Fruit fly (Drosophila melanogaster) S2 (cell line): ENCODE data around the gene mRpL4.
A peak's percentile ranks its signal among the peaks of the same experiment; 100 is the strongest.

ENCODE experiments used
- CG8478 ChIP-seq: fragments of >200 bp; optimal IDR thresholded peaks from 2 replicates; lab custom pipeline; 2018
- CTCF ChIP-seq, 2 experiments: fragments of >200 bp; optimal IDR thresholded peaks; 2 replicates each; lab custom pipeline; 2018

mRpL4 gene

dm6 chr2L:16329102-16329520 lies at the start of gene mRpL4:
mRpL4 (minus strand) TSS chr2L:16329132.
- TF ChIP-seq CG8478 = no peak
- TF ChIP-seq CTCF (optimal IDR thresholded peaks at IDR 0.05; lab: Kevin White, UChicago) = peak in 1 of 2 experiments; percentile 19

DNA sequence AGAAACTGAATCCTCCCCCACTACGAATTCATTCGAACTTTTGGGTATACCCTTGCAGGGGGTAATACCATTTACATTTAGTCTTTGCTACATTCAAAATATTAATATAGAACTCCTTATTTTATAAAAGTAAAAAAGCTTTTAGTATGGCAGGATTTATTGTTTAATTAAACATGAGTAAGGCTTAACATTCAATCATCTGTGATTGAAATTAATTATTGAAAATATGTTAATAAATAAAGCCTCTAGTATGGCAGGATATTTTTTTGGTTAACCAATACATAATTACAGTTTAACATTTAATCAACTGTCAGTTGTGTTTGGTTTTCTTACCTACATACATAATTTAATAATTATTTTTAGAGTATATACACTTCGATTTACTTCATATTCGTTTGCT lies 45.8 kb upstream of the mRpL4 start:
- TF ChIP-seq CG8478 (no peak), CTCF (optimal IDR thresholded peaks at IDR 0.05; lab: Kevin White, UChicago) (no peak)

DNA sequence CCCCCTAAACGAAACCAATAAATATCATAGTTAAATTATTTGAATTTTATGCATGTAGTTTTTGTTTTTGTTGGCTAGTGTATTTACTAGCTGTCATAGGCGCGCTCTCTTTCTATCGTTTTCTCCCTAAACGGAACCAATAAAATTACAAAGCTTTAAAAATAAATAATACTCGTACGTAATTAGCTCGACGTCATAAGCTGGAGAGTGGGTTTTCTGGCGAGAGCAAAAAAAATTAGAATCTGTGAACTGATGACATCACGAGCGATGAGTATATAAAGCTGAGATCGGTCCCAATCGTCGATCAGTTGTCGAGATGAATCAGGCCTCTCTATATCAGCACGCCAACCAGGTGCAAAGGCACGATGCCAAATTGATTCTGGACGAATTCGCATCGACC lies 36.7 kb upstream of the mRpL4 start, which contains the start of gene jhamt:
Gene jhamt (plus strand): TSS at position 301 of the 400 bp plus-strand sequence.
- TF ChIP-seq CTCF (optimal IDR thresholded peaks at IDR 0.05; lab: Kevin White, UChicago) (no peak), CG8478 (no peak)

dm6 chr2L:16357865-16358264 lies 28.9 kb upstream of the mRpL4 start:
- TF ChIP-seq CG8478 (no peak), CTCF (optimal IDR thresholded peaks at IDR 0.05; lab: Kevin White, UChicago) (no peak)

DNA sequence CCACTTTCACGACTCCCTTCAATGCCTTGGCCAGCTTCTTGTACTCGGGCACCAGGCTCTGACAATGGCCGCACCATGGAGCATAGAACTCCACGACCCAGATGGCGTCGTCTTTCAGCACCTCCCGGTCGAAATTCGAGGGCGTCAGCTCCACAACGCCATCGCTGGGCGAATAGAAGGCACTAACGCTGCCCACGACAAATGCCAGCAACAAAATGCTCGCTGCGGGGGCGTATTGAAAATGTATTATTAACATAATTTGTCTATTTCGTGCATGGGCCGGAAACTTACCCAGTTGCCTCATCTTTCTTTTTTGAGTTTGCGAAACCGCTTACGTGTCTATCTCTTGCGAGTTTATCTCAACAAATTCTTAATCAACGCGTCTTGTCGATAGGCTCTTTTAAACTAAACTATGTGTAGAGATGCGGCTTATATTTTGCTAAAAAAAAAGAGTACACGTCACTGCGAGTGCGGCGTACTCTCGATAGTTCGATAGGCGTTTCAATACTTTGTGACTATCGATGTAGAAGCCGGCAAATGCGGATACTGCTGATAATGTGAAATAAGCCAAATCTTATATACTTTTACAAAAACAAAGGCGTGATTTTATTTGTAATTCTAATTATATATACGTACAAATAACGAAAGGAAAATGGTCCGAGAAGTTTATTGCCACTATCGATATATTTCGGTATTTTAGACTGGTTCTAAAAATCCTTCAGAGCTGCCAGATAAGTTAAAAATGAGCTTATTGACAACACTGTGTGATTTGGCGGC lies 27.5 kb upstream of the mRpL4 start, which contains the start of gene CaBP1:
Gene CaBP1 (minus strand): TSS at position 487 of the 777 bp plus-strand sequence.
- TF ChIP-seq CG8478 = no peak
- TF ChIP-seq CTCF (optimal IDR thresholded peaks at IDR 0.05; lab: Kevin White, UChicago) = no peak

DNA sequence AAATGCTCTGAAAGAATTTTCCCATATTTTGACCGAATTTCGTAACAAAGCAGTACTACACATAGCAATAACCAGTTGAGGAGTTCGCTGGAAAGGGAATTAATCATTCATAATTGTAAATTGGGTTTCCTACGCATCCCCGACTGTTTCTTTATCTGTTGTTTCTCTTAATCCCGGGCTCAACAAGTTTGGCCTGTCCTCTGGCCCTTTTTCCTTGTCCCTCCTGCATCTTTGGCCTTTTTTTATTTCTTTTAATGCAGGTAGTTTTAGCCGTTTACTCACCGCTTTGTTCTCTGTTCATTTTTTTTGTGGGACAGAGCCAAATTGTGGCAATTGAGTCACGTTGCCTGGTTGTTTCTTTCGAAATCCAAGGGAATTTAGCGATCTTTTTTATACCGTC lies 24.8 kb upstream of the mRpL4 start:
- TF ChIP-seq CG8478 (no peak), CTCF (optimal IDR thresholded peaks at IDR 0.05; lab: Kevin White, UChicago) (no peak)

dm6 chr2L:16352585-16353580 lies 24.0 kb upstream of the mRpL4 start, which contains the start of the genes Hyls1, chif and CG4455:
Hyls1 (minus strand) TSS chr2L:16352628.
chif (minus strand) TSS chr2L:16352628.
CG4455 (plus strand) TSS chr2L:16352934.
- peak in 1 of 2 experiments; percentile 11 for TF ChIP-seq CTCF (optimal IDR thresholded peaks at IDR 0.05; lab: Kevin White, UChicago)
- no peak for TF ChIP-seq CG8478

DNA sequence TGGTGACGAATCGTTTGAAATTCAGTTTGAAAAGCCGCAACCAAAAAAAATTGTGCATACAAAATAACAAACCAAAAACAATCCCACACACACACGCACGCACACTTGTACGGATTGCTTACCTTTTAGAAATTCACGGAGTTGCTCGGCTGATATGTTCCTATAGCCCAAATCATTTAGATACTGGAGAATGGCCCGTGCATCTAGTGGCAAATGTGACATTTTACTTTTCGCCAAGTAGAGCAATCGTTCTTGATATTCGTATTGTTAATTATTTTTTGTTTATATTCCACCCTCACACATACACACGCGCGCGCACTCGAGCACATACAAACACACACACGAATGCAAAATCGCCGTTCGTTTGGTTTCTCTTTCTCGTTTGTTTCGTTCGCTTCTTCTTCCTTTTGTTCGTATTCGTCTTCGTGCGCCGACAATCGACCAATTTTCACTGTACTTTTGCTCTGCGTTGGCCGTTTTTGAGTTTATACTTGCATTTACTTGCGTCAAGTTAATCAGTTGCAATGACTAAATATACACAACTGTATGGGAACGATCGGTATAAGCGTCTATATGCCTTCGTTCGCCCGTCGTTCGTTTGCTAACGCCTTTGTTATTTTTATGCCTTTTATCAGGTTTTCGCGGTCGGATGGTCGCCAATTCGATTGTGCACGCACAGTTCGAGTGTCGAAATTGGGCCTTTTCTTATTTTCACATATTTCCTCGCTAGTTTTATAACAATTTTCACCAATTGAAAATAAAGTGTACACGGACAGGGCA lies 23.1 kb upstream of the mRpL4 start:
- TF ChIP-seq CTCF (optimal IDR thresholded peaks at IDR 0.05; lab: Kevin White, UChicago) (no peak), CG8478 (no peak)

dm6 chr2L:16350742-16351568 lies 22.0 kb upstream of the mRpL4 start:
- TF ChIP-seq CG8478 = no peak
- peak in 1 of 2 experiments; percentile 0 for TF ChIP-seq CTCF (optimal IDR thresholded peaks at IDR 0.05; lab: Kevin White, UChicago)

- TF ChIP-seq CG8478 = no peak
- peak; percentile 71 to 75 for TF ChIP-seq CTCF (optimal IDR thresholded peaks at IDR 0.05; lab: Kevin White, UChicago)
These were observed 21.3 kb upstream of the mRpL4 start for dm6 chr2L:16350160-16350633.

DNA sequence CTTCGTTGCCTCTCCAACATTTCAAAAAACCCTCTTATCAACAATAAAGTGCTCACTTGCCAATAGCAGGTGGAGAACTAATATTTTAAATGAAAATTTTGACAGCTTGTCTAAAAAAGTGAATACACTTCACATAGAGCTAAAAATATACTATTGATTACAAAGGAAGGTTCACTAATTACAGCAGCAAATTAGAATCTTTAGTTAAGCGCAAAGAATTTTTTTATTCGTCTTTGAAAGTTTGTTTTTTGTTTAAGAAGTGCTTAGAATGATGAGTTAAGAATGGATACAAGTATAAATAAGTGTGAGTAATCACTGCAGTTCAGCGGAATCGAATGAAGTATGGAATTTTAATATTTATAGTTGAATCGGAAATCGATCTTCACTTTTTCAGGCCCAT lies 13.3 kb upstream of the mRpL4 start, which contains the start of gene CG44405:
Gene CG44405 (minus strand): TSS at position 101 of the 400 bp plus-strand sequence.
- TF ChIP-seq CTCF (optimal IDR thresholded peaks at IDR 0.05; lab: Kevin White, UChicago) = no peak
- no peak for TF ChIP-seq CG8478

dm6 chr2L:16340268-16340667 lies 11.3 kb upstream of the mRpL4 start, which contains the start of gene CG42266:
CG42266 (minus strand) TSS chr2L:16340368.
- TF ChIP-seq CTCF (optimal IDR thresholded peaks at IDR 0.05; lab: Kevin White, UChicago) (no peak), CG8478 (no peak)

DNA sequence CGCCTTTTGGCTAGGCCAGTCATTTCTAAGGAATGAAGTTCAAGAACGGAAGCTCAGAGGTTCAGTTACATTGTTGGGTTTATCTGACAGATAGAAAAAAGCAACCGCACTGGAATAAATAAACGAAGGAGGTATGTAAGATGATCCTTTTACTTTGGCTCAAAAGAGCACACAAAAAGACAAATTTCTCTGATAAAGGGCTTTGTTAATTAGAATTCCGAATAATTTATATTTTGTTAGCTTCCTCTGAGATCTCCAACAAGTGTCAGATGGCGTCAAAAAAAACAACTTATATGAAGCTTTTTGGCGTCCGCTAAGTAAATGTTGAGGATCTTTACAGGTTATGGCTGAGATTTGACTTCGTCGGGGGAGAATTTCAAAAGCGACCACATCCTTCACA lies 8.9 kb upstream of the mRpL4 start, which contains the start of gene CG31817:
Gene CG31817 (minus strand): TSS at position 101 of the 400 bp plus-strand sequence.
- TF ChIP-seq CTCF (optimal IDR thresholded peaks at IDR 0.05; lab: Kevin White, UChicago) = no peak
- TF ChIP-seq CG8478 = no peak
